Worm (Caenorhabditis elegans) whole organism, midembryonic: ENCODE results near the gene kreg-1.

Experiments used
- cog-1 ChIP-seq: sonication (generic microtip); optimal IDR thresholded peaks from 2 replicates; lab custom pipeline; 2016; ENCODE audit warnings: missing genetic modification characterization, missing compliant biosample characterization
- flt-1 ChIP-seq: fragments of 200-800 bp; sonication (Bioruptor generic); IDR thresholded peaks from 2 replicates; pipeline ENCODE4 v1.3.6; 2022; ENCODE audit warnings: missing genetic modification characterization, missing compliant biosample characterization
- klf-2 ChIP-seq: fragments of 200-800 bp; sonication (Bioruptor generic); conservative IDR thresholded peaks from 2 replicates; pipeline ENCODE4 v1.3.6; 2022; ENCODE audit warnings: missing genetic modification reagents, missing genetic modification characterization, missing compliant biosample characterization
- ref-1 ChIP-seq: fragments of 200-800 bp; sonication (Bioruptor generic); conservative IDR thresholded peaks from 2 replicates; pipeline ENCODE4 v1.3.6; 2022; ENCODE audit warnings: missing genetic modification reagents, missing genetic modification characterization, missing compliant biosample characterization
- ztf-23 ChIP-seq: fragments of 200-800 bp; sonication (Bioruptor generic); IDR thresholded peaks from 2 replicates; pipeline ENCODE4 v1.3.6; 2022; ENCODE audit warnings: missing genetic modification reagents, missing genetic modification characterization, missing compliant biosample characterization
- ztf-29 ChIP-seq: fragments of 200-800 bp; sonication (Bioruptor generic); IDR thresholded peaks from 2 replicates; pipeline ENCODE4 v1.3.6; 2022; ENCODE audit warnings: missing genetic modification reagents, missing genetic modification characterization, missing compliant biosample characterization

- peak; percentile 14 for TF ChIP-seq cog-1 (tag; lab: Kevin White, UChicago)
- no peak for TF ChIP-seq ztf-23 (GFP tag; lab: Robert Waterston, UW)
- TF ChIP-seq ztf-29 (GFP tag; lab: Robert Waterston, UW), result no peak
- TF ChIP-seq klf-2, result no peak
- no peak for TF ChIP-seq ref-1 (GFP tag; lab: Robert Waterston, UW)
- TF ChIP-seq flt-1 (GFP tag; lab: Robert Waterston, UW), result no peak
These were observed 27.5 kb downstream of the kreg-1 start, which contains the start of gene M02D8.3 for ce11 chrX:8736965-8737464.
